Worm (Caenorhabditis elegans) whole organism, young adult: Measurements from ENCODE around the gene D2096.9.
A peak's percentile ranks its signal among the peaks of the same experiment; 100 is the strongest.

ENCODE experiments used
- F23B12.7 ChIP-seq: sonication (generic microtip); optimal IDR thresholded peaks from 2 replicates; lab custom pipeline; 2017; ENCODE audit warnings: missing genetic modification characterization, mild to moderate bottlenecking, missing compliant biosample characterization, antibody characterized with exemption, moderate library complexity; ENCODE audit not compliant: insufficient read depth
- F37B4.10 ChIP-seq: fragments of 200-800 bp; sonication (Bioruptor generic); IDR thresholded peaks from 2 replicates; pipeline ENCODE4 v1.3.6; 2022; ENCODE audit warnings: missing genetic modification characterization, missing compliant biosample characterization
- F39B2.1 ChIP-seq: fragments of 200-800 bp; sonication (Bioruptor generic); IDR thresholded peaks from 2 replicates; pipeline ENCODE4 v1.3.6; 2022; ENCODE audit warnings: missing genetic modification reagents, missing genetic modification characterization, missing compliant biosample characterization
- F49E8.2 ChIP-seq: sonication (generic microtip); optimal IDR thresholded peaks from 3 replicates; lab custom pipeline; 2017; ENCODE audit warnings: missing genetic modification characterization, mild to moderate bottlenecking, missing compliant biosample characterization, antibody characterized with exemption, moderate library complexity; ENCODE audit not compliant: insufficient read depth
- F57A8.1 ChIP-seq: fragments of 200-800 bp; sonication (Bioruptor generic); optimal IDR thresholded peaks from 2 replicates; lab custom pipeline; 2018; ENCODE audit warnings: mild to moderate bottlenecking, missing genetic modification characterization, moderate library complexity, missing compliant biosample characterization
- K11D2.4 ChIP-seq: fragments of 200-800 bp; sonication (Bioruptor generic); IDR thresholded peaks from 2 replicates; pipeline ENCODE4 v1.3.6; 2022; ENCODE audit warnings: missing genetic modification reagents, missing genetic modification characterization, missing compliant biosample characterization
- K12H6.12 ChIP-seq: fragments of 200-800 bp; sonication (Bioruptor generic); optimal IDR thresholded peaks from 2 replicates; lab custom pipeline; 2018; ENCODE audit warnings: mild to moderate bottlenecking, missing genetic modification characterization, missing compliant biosample characterization
- T26A5.8 ChIP-seq: sonication (generic microtip); optimal IDR thresholded peaks from 2 replicates; lab custom pipeline; 2016; ENCODE audit warnings: missing genetic modification characterization, missing compliant biosample characterization
- Y67H2A.10 ChIP-seq: fragments of 200-800 bp; sonication (Bioruptor generic); conservative IDR thresholded peaks from 2 replicates; pipeline ENCODE4 v1.3.6; 2022; ENCODE audit warnings: missing genetic modification reagents, missing genetic modification characterization, missing compliant biosample characterization
- Y95B8A.8 ChIP-seq: fragments of 200-800 bp; sonication (Bioruptor generic); IDR thresholded peaks from 2 replicates; pipeline ENCODE4 v1.3.6; 2022; ENCODE audit warnings: missing genetic modification reagents, missing genetic modification characterization, missing compliant biosample characterization
- akir-1 ChIP-seq: fragments of 200-800 bp; sonication (Bioruptor generic); optimal IDR thresholded peaks from 2 replicates; lab custom pipeline; 2018; ENCODE audit warnings: mild to moderate bottlenecking, missing genetic modification characterization, moderate library complexity, missing compliant biosample characterization
- aptf-2 ChIP-seq: fragments of 200-800 bp; sonication (Bioruptor generic); conservative IDR thresholded peaks from 2 replicates; pipeline ENCODE4 v1.3.6; 2022; ENCODE audit warnings: missing genetic modification reagents, missing genetic modification characterization, missing compliant biosample characterization
- athp-1 ChIP-seq: sonication (generic microtip); optimal IDR thresholded peaks from 2 replicates; lab custom pipeline; 2017; ENCODE audit warnings: mild to moderate bottlenecking, missing genetic modification characterization, missing compliant biosample characterization
- attf-3 ChIP-seq: fragments of 200-800 bp; sonication (Bioruptor generic); conservative IDR thresholded peaks from 2 replicates; pipeline ENCODE4 v1.3.6; 2022; ENCODE audit warnings: missing genetic modification reagents, missing genetic modification characterization, missing compliant biosample characterization
- cebp-1 ChIP-seq, 2 experiments: fragments of 200-800 bp in 1 of 2; sonication (Bioruptor generic) in 1 of 2; sonication (generic microtip) in 1 of 2; IDR thresholded peaks in 1 of 2; optimal IDR thresholded peaks in 1 of 2; 2 replicates each; pipeline versions ENCODE4 v1.3.6 to Lab custom; 2017 to 2022; ENCODE audit warnings: missing compliant biosample characterization in 2 of 2, missing genetic modification characterization in 2 of 2, mild to moderate bottlenecking in 1 of 2, missing genetic modification reagents in 1 of 2, moderate library complexity in 1 of 2
- ceh-100 ChIP-seq: fragments of 200-800 bp; sonication (Bioruptor generic); IDR thresholded peaks from 2 replicates; pipeline ENCODE4 v1.3.6; 2022; ENCODE audit warnings: missing genetic modification reagents, missing genetic modification characterization, missing compliant biosample characterization
- ceh-40 ChIP-seq: fragments of 200-800 bp; sonication (Bioruptor generic); IDR thresholded peaks from 2 replicates; pipeline ENCODE4 v1.3.6; 2022; ENCODE audit warnings: missing genetic modification characterization, missing compliant biosample characterization
- ceh-91 ChIP-seq: fragments of 200-800 bp; sonication (Bioruptor generic); IDR thresholded peaks from 2 replicates; pipeline ENCODE4 v1.3.6; 2022; ENCODE audit warnings: missing genetic modification reagents, missing genetic modification characterization, missing compliant biosample characterization
- chd-7 ChIP-seq: sonication (generic microtip); optimal IDR thresholded peaks from 2 replicates; lab custom pipeline; 2016; ENCODE audit warnings: mild to moderate bottlenecking, missing genetic modification characterization, moderate library complexity, missing compliant biosample characterization
- die-1 ChIP-seq: sonication (generic microtip); optimal IDR thresholded peaks from 2 replicates; lab custom pipeline; 2016; ENCODE audit warnings: missing genotype, mild to moderate bottlenecking, missing genetic modification characterization, missing compliant biosample characterization
- dox-1 ChIP-seq: fragments of 200-800 bp; sonication (Bioruptor generic); IDR thresholded peaks from 2 replicates; pipeline ENCODE4 v1.3.6; 2022; ENCODE audit warnings: missing genetic modification reagents, missing genetic modification characterization, missing compliant biosample characterization
- dpff-1 ChIP-seq: sonication (generic microtip); optimal IDR thresholded peaks from 2 replicates; lab custom pipeline; 2017; ENCODE audit warnings: mild to moderate bottlenecking, missing genetic modification characterization, missing compliant biosample characterization
- ets-4 ChIP-seq: fragments of 200-800 bp; sonication (Bioruptor generic); optimal IDR thresholded peaks from 2 replicates; lab custom pipeline; 2018; ENCODE audit warnings: mild to moderate bottlenecking, missing genetic modification characterization, missing compliant biosample characterization
- hlh-26 ChIP-seq: fragments of 200-800 bp; sonication (Bioruptor generic); conservative IDR thresholded peaks from 2 replicates; pipeline ENCODE4 v1.3.6; 2022; ENCODE audit warnings: missing genetic modification reagents, missing genetic modification characterization, missing compliant biosample characterization
- hsf-1 ChIP-seq: fragments of 200-800 bp; sonication (Bioruptor generic); IDR thresholded peaks from 2 replicates; pipeline ENCODE4 v1.3.6; 2022; ENCODE audit warnings: missing genetic modification reagents, missing genetic modification characterization, missing compliant biosample characterization
- lag-1 ChIP-seq: fragments of 200-800 bp; sonication (Bioruptor generic); IDR thresholded peaks from 2 replicates; pipeline ENCODE4 v1.3.6; 2022; ENCODE audit warnings: missing genetic modification reagents, missing genetic modification characterization, missing compliant biosample characterization
- let-607 ChIP-seq, 2 experiments: fragments of 200-800 bp in 1 of 2; sonication (Bioruptor generic) in 1 of 2; sonication (generic microtip) in 1 of 2; optimal IDR thresholded peaks; 2 replicates each; lab custom pipeline; 2016 to 2018; ENCODE audit warnings: mild to moderate bottlenecking in 2 of 2, missing compliant biosample characterization in 2 of 2, missing genetic modification characterization in 2 of 2, moderate library complexity in 2 of 2, missing genotype in 1 of 2
- lin-26 ChIP-seq: fragments of 200-800 bp; sonication (Bioruptor generic); IDR thresholded peaks from 2 replicates; pipeline ENCODE4 v1.3.6; 2022; ENCODE audit warnings: missing genetic modification reagents, missing genetic modification characterization, missing compliant biosample characterization
- lin-35 ChIP-seq, 3 experiments: fragments of 150-350 bp in 2 of 3; sonication (generic microtip) in 1 of 3; optimal IDR thresholded peaks; 2 replicates each; lab custom pipeline; 2014 to 2018; ENCODE audit warnings: missing biosample characterization in 3 of 3, missing genetic modification characterization in 3 of 3, missing genetic modification reagents in 3 of 3
- lsl-1 ChIP-seq: fragments of 200-800 bp; sonication (Bioruptor generic); optimal IDR thresholded peaks from 2 replicates; lab custom pipeline; 2018; ENCODE audit warnings: mild to moderate bottlenecking, missing genetic modification characterization, moderate library complexity, missing compliant biosample characterization
- lsy-27 ChIP-seq: sonication (generic microtip); optimal IDR thresholded peaks from 2 replicates; lab custom pipeline; 2017; ENCODE audit warnings: missing genetic modification characterization, mild to moderate bottlenecking, missing compliant biosample characterization, antibody characterized with exemption, missing genotype, borderline replicate concordance; ENCODE audit not compliant: insufficient read depth
- mcd-1 ChIP-seq: fragments of 200-800 bp; sonication (Bioruptor generic); IDR thresholded peaks from 2 replicates; pipeline ENCODE4 v1.3.6; 2022; ENCODE audit warnings: missing genetic modification reagents, missing genetic modification characterization, missing compliant biosample characterization
- nfyb-1 ChIP-seq: fragments of 200-800 bp; sonication (Bioruptor generic); IDR thresholded peaks from 2 replicates; pipeline ENCODE4 v1.3.6; 2022; ENCODE audit warnings: missing genetic modification reagents, missing genetic modification characterization, missing compliant biosample characterization
- nhr-27 ChIP-seq: fragments of 200-800 bp; sonication (Bioruptor generic); optimal IDR thresholded peaks from 2 replicates; lab custom pipeline; 2018; ENCODE audit warnings: mild to moderate bottlenecking, missing genetic modification characterization, moderate library complexity, missing compliant biosample characterization
- pha-4 ChIP-seq: fragments of 150-350 bp; sonication (generic microtip); optimal IDR thresholded peaks from 2 replicates; lab custom pipeline; 2014; ENCODE audit warnings: missing biosample characterization, missing genetic modification reagents, missing genetic modification characterization
- repo-1 ChIP-seq: sonication (generic microtip); optimal IDR thresholded peaks from 2 replicates; lab custom pipeline; 2017; ENCODE audit warnings: mild to moderate bottlenecking, missing genetic modification characterization, missing compliant biosample characterization
- rpc-1 ChIP-seq, 2 experiments: fragments of 150-350 bp in 1 of 2; sonication (generic microtip) in 1 of 2; optimal IDR thresholded peaks; 2 replicates each; lab custom pipeline; 2014 to 2018; ENCODE audit warnings: missing biosample characterization in 1 of 2, missing genetic modification characterization in 1 of 2, missing genetic modification reagents in 1 of 2, missing genotype in 1 of 2
- zfh-2 ChIP-seq: fragments of 200-800 bp; sonication (Bioruptor generic); conservative IDR thresholded peaks from 2 replicates; pipeline ENCODE4 v1.3.6; 2022; ENCODE audit warnings: missing genetic modification reagents, missing genetic modification characterization, missing compliant biosample characterization
- zim-3 ChIP-seq: sonication (generic microtip); optimal IDR thresholded peaks from 2 replicates; lab custom pipeline; 2017; ENCODE audit warnings: mild to moderate bottlenecking, missing genetic modification characterization, moderate library complexity, missing compliant biosample characterization
- ztf-26 ChIP-seq: sonication (generic microtip); optimal IDR thresholded peaks from 2 replicates; lab custom pipeline; 2017; ENCODE audit warnings: missing genetic modification characterization, missing compliant biosample characterization

The D2096.9 gene

ce11 chrIV:8377501-8377900 is 5.1 kb downstream of the D2096.9 start, which contains the start of gene D2096.7 (continued):
- TF ChIP-seq cebp-1 (GFP tag; IDR thresholded peaks at IDR 0.05; lab: Robert Waterston, UW): 0 out of 2 replicates have a peak, but pooled peaks have one; percentile 19
- peak; percentile 76 for TF ChIP-seq cebp-1 (tag; optimal IDR thresholded peaks at IDR 0.05; lab: Kevin White, UChicago)
- peak; percentile 91 for TF ChIP-seq hsf-1 (GFP tag; lab: Robert Waterston, UW)
- TF ChIP-seq zim-3: peak; percentile 64
- TF ChIP-seq ceh-91 (GFP tag; lab: Robert Waterston, UW): no peak
- TF ChIP-seq Y95B8A.8 (GFP tag; lab: Robert Waterston, UW): peak; percentile 64; the same call in 1 of the 2 replicates
- TF ChIP-seq ets-4 (GFP tag; lab: Kevin White, UChicago): peak; percentile 69
- TF ChIP-seq zfh-2: no peak
- peak; percentile 85 for TF ChIP-seq lin-26 (GFP tag; lab: Robert Waterston, UW)
- TF ChIP-seq F23B12.7 (tag; lab: Kevin White, UChicago): no peak
- 0 out of 2 replicates have a peak, but pooled peaks have one; percentile 88 for TF ChIP-seq F37B4.10 (GFP tag; lab: Robert Waterston, UW)
- no peak for TF ChIP-seq ceh-40 (GFP tag; lab: Robert Waterston, UW)
- peak; percentile 88 for TF ChIP-seq repo-1 (tag; lab: Kevin White, UChicago)
- peak; percentile 78 for TF ChIP-seq die-1 (tag; lab: Kevin White, UChicago)
- no peak for TF ChIP-seq rpc-1 (optimal IDR thresholded peaks at IDR 0.05; lab: Kevin White, UChicago)
- TF ChIP-seq rpc-1 (tag; optimal IDR thresholded peaks at IDR 0.05; lab: Kevin White, UChicago): peak; percentile 11
- TF ChIP-seq ztf-26: no peak
- TF ChIP-seq athp-1: peak; percentile 92
- no peak for TF ChIP-seq lag-1
- peak; percentile 83 for TF ChIP-seq chd-7 (tag; lab: Kevin White, UChicago)
- TF ChIP-seq nhr-27 (tag; lab: Kevin White, UChicago): peak; percentile 85
- no peak for TF ChIP-seq pha-4 (tag; lab: Kevin White, UChicago)
- TF ChIP-seq mcd-1: peak; percentile 54; the same call in 1 of the 2 replicates
- 0 out of 2 replicates have a peak, but pooled peaks have one; percentile 22 for TF ChIP-seq K11D2.4 (GFP tag; lab: Robert Waterston, UW)
- TF ChIP-seq dox-1: peak; percentile 70
- peak; percentile 74 for TF ChIP-seq ceh-100
- peak; percentile 93 for TF ChIP-seq T26A5.8
- TF ChIP-seq akir-1 (GFP tag; lab: Kevin White, UChicago): no peak
- no peak for TF ChIP-seq aptf-2 (GFP tag; lab: Robert Waterston, UW)
- peak; percentile 64 for TF ChIP-seq lsl-1 (GFP tag; lab: Kevin White, UChicago)
- peak; percentile 68; the same call in 1 of the 2 replicates for TF ChIP-seq hlh-26 (GFP tag; lab: Robert Waterston, UW)
- TF ChIP-seq F57A8.1 (GFP tag; lab: Kevin White, UChicago): peak; percentile 44
- no peak for TF ChIP-seq lsy-27 (tag; lab: Kevin White, UChicago)
- TF ChIP-seq nfyb-1 (GFP tag; lab: Robert Waterston, UW): peak; percentile 82
- TF ChIP-seq K12H6.12 (tag; lab: Kevin White, UChicago): peak; percentile 46
- no peak for TF ChIP-seq Y67H2A.10 (GFP tag; lab: Robert Waterston, UW)
- TF ChIP-seq lin-35 (GFP tag; optimal IDR thresholded peaks at IDR 0.05; lab: Kevin White, UChicago): peak in 1 of 3 experiments; percentile 67
- TF ChIP-seq attf-3 (GFP tag; lab: Robert Waterston, UW): no peak
- peak; percentile 66 for TF ChIP-seq F39B2.1 (GFP tag; lab: Robert Waterston, UW)
- TF ChIP-seq dpff-1: peak; percentile 79
- peak; percentile 95 for TF ChIP-seq F49E8.2 (tag; lab: Kevin White, UChicago)
- TF ChIP-seq let-607 (tag; optimal IDR thresholded peaks at IDR 0.05; lab: Kevin White, UChicago): peak in 1 of 2 experiments; percentile 47
